Worm (Caenorhabditis elegans) whole organism, L1 larva: ENCODE data around the gene Y53C12A.10.

Experiments used
- egl-27 ChIP-seq, 2 experiments: fragments of 150-350 bp in 1 of 2; sonication (generic microtip); optimal IDR thresholded peaks; 3 replicates each; lab custom pipeline; 2017 to 2018; ENCODE audit warnings: missing biosample characterization in 2 of 2, missing genetic modification characterization in 2 of 2, missing genetic modification reagents in 2 of 2
- elt-2 ChIP-seq: sonication (generic microtip); optimal IDR thresholded peaks from 2 replicates; lab custom pipeline; 2016; ENCODE audit warnings: missing genetic modification characterization, mild to moderate bottlenecking, inconsistent platforms, missing compliant biosample characterization, missing genetic modification reagents
- lsy-2 ChIP-seq, 2 experiments: fragments of 150-350 bp; optimal IDR thresholded peaks; 2 replicates each; lab custom pipeline; 2014; ENCODE audit warnings: missing biosample characterization in 2 of 2, missing genetic modification characterization in 2 of 2
- mdl-1 ChIP-seq, 2 experiments: fragments of 150-350 bp; optimal IDR thresholded peaks; 2 replicates each; lab custom pipeline; 2014 to 2017; ENCODE audit warnings: missing biosample characterization in 2 of 2, missing genetic modification characterization in 2 of 2, inconsistent platforms in 1 of 2
- nhr-11 ChIP-seq: fragments of 150-350 bp; optimal IDR thresholded peaks from 2 replicates; lab custom pipeline; 2014; ENCODE audit warnings: missing biosample characterization, missing genetic modification characterization
- nhr-237 ChIP-seq: fragments of 150-350 bp; optimal IDR thresholded peaks from 2 replicates; lab custom pipeline; 2014; ENCODE audit warnings: missing biosample characterization, missing genetic modification characterization
- nhr-77 ChIP-seq: fragments of 150-350 bp; optimal IDR thresholded peaks from 2 replicates; lab custom pipeline; 2014; ENCODE audit warnings: missing biosample characterization, missing genetic modification characterization
- pax-3 ChIP-seq: fragments of 200-800 bp; sonication (Bioruptor generic); optimal IDR thresholded peaks from 2 replicates; lab custom pipeline; 2018; ENCODE audit warnings: mild to moderate bottlenecking, missing genetic modification characterization, moderate library complexity, missing compliant biosample characterization
- tlp-1 ChIP-seq: fragments of 150-350 bp; optimal IDR thresholded peaks from 2 replicates; lab custom pipeline; 2014; ENCODE audit warnings: missing biosample characterization, missing genetic modification characterization
- unc-62 ChIP-seq: fragments of 150-350 bp; optimal IDR thresholded peaks from 2 replicates; lab custom pipeline; 2014; ENCODE audit warnings: missing biosample characterization, missing genetic modification reagents, missing genetic modification characterization

DNA sequence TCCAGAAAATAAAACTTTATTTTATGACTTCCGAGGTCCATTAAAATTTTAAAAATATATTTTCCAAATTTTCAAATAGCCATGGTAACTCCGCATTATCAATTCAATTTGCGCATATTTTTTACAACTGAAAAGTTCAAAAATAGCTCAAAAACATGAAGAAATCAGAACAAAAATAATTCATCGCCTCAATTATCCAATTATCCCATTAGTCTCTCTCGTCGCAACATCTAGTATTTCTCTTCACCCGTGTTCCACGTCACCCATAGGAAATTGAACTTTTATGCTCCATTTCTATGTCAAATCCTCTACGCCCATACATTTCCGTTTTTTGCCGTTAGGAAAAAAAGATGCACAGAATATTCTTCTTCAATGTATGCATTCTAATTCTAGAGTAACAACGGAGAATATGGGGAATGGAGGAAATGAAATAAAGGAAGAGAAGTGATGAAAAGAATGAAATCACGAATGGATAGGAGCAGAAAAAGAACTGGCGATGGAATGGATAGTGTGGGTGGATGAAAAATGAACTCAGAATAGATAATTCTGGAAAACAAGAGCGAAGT lies 14.5 kb downstream of the Y53C12A.10 start:
- TF ChIP-seq mdl-1 (tag; optimal IDR thresholded peaks at IDR 0.05; lab: Kevin White, UChicago) = no peak
- no peak for TF ChIP-seq pax-3 (tag; lab: Kevin White, UChicago)
- TF ChIP-seq nhr-237 (tag; lab: Kevin White, UChicago) = no peak
- TF ChIP-seq egl-27 (tag; optimal IDR thresholded peaks at IDR 0.05; lab: Kevin White, UChicago) = no peak
- TF ChIP-seq tlp-1 (tag; lab: Kevin White, UChicago) = no peak
- TF ChIP-seq lsy-2 (tag; optimal IDR thresholded peaks at IDR 0.05; lab: Kevin White, UChicago) = peak in 1 of 2 experiments; percentile 30
- TF ChIP-seq nhr-11 (tag; lab: Kevin White, UChicago) = no peak
- no peak for TF ChIP-seq elt-2 (tag; lab: Kevin White, UChicago)
- TF ChIP-seq unc-62 = no peak
- TF ChIP-seq nhr-77 = no peak
